Fruit fly (Drosophila melanogaster) whole organism, embryonic: ENCODE data around the gene sunn.
A peak's percentile ranks its signal among the peaks of the same experiment; 100 is the strongest.

Experiments used
- Atf6 ChIP-seq: fragments of 200-800 bp; sonication (Bioruptor generic); IDR thresholded peaks from 2 replicates; pipeline ENCODE4 v1.3.6; 2022; ENCODE audit warnings: missing biosample characterization, missing genetic modification characterization
- CG10543 ChIP-seq: fragments of 200-800 bp; sonication (Bioruptor generic); optimal IDR thresholded peaks from 3 replicates; lab custom pipeline; 2017; ENCODE audit warnings: missing biosample characterization, mild to moderate bottlenecking, missing genetic modification characterization, moderate library complexity
- CG11504 ChIP-seq: fragments of 200-800 bp; sonication (Bioruptor generic); optimal IDR thresholded peaks from 3 replicates; lab custom pipeline; 2019; ENCODE audit warnings: missing biosample characterization, mild to moderate bottlenecking, missing genetic modification characterization, moderate library complexity
- CG12942 ChIP-seq: fragments of 200-800 bp; sonication (Bioruptor generic); optimal IDR thresholded peaks from 3 replicates; lab custom pipeline; 2016; ENCODE audit warnings: missing biosample characterization, missing genetic modification characterization
- CG13123 ChIP-seq: fragments of 200-800 bp; sonication (Bioruptor generic); optimal IDR thresholded peaks from 2 replicates; lab custom pipeline; 2016; ENCODE audit warnings: missing biosample characterization, missing genetic modification characterization
- CG13296 ChIP-seq: fragments of 200-800 bp; sonication (Bioruptor generic); optimal IDR thresholded peaks from 3 replicates; lab custom pipeline; 2018; ENCODE audit warnings: missing biosample characterization, mild to moderate bottlenecking, missing genetic modification characterization
- CG14014 ChIP-seq: fragments of 200-800 bp; sonication (Bioruptor generic); IDR thresholded peaks from 2 replicates; pipeline ENCODE4 v1.3.6; 2022; ENCODE audit warnings: missing biosample characterization, missing genetic modification characterization
- CG14710 ChIP-seq: fragments of 200-800 bp; sonication (Bioruptor generic); optimal IDR thresholded peaks from 3 replicates; lab custom pipeline; 2019; ENCODE audit warnings: missing biosample characterization, mild to moderate bottlenecking, missing genetic modification characterization, moderate library complexity
- CG15696 ChIP-seq: fragments of 200-800 bp; sonication (Bioruptor generic); optimal IDR thresholded peaks from 2 replicates; lab custom pipeline; 2019; ENCODE audit warnings: missing biosample characterization, mild to moderate bottlenecking, missing genetic modification characterization, moderate library complexity
- CG17829 ChIP-seq: fragments of 200-800 bp; optimal IDR thresholded peaks from 2 replicates; lab custom pipeline; 2019; ENCODE audit warnings: missing biosample characterization, mild to moderate bottlenecking, missing genetic modification characterization, moderate library complexity
- CG18599 ChIP-seq: fragments of 200-800 bp; sonication (Bioruptor generic); optimal IDR thresholded peaks from 3 replicates; lab custom pipeline; 2017; ENCODE audit warnings: missing biosample characterization, missing genetic modification characterization, mild to moderate bottlenecking, moderate library complexity, missing genetic modification reagents
- CG2678 ChIP-seq: fragments of 200-800 bp; sonication (Bioruptor generic); optimal IDR thresholded peaks from 3 replicates; lab custom pipeline; 2019; ENCODE audit warnings: missing biosample characterization, mild to moderate bottlenecking, missing genetic modification characterization, moderate library complexity
- CG31224 ChIP-seq: fragments of 200-800 bp; sonication (Bioruptor generic); IDR thresholded peaks from 2 replicates; pipeline ENCODE4 v1.3.6; 2022; ENCODE audit warnings: missing biosample characterization, missing genetic modification characterization
- CG31441 ChIP-seq: fragments of 200-800 bp; sonication (Bioruptor generic); IDR thresholded peaks from 2 replicates; pipeline ENCODE4 v1.3.6; 2022; ENCODE audit warnings: missing biosample characterization, missing genetic modification characterization
- CG3281 ChIP-seq: fragments of 200-800 bp; sonication (Bioruptor generic); optimal IDR thresholded peaks from 3 replicates; lab custom pipeline; 2017; ENCODE audit warnings: missing biosample characterization, mild to moderate bottlenecking, missing genetic modification characterization
- CG34376 ChIP-seq: fragments of 200-800 bp; sonication (Bioruptor generic); optimal IDR thresholded peaks from 2 replicates; lab custom pipeline; 2018; ENCODE audit warnings: missing biosample characterization, mild to moderate bottlenecking, missing genetic modification characterization
- CG3838 ChIP-seq: fragments of 200-800 bp; sonication (Bioruptor generic); optimal IDR thresholded peaks from 3 replicates; lab custom pipeline; 2016; ENCODE audit warnings: missing biosample characterization, missing genetic modification characterization
- CG6654 ChIP-seq: fragments of 200-800 bp; sonication (Bioruptor generic); optimal IDR thresholded peaks from 2 replicates; lab custom pipeline; 2017; ENCODE audit warnings: missing biosample characterization, mild to moderate bottlenecking, missing genetic modification characterization
- CG6683 ChIP-seq: fragments of 200-800 bp; sonication (Bioruptor generic); optimal IDR thresholded peaks from 2 replicates; lab custom pipeline; 2017; ENCODE audit warnings: missing biosample characterization, mild to moderate bottlenecking, missing genetic modification characterization, missing genetic modification reagents
- CG7271 ChIP-seq: fragments of 200-800 bp; sonication (Bioruptor generic); optimal IDR thresholded peaks from 2 replicates; lab custom pipeline; 2018; ENCODE audit warnings: missing biosample characterization, mild to moderate bottlenecking, missing genetic modification characterization, moderate library complexity
- CTCF ChIP-seq: fragments of 200-800 bp; sonication (Bioruptor generic); optimal IDR thresholded peaks from 2 replicates; lab custom pipeline; 2017; ENCODE audit warnings: missing biosample characterization, mild to moderate bottlenecking, missing genetic modification characterization, moderate library complexity
- Dip2 ChIP-seq: fragments of 200-800 bp; sonication (Bioruptor generic); IDR thresholded peaks from 2 replicates; pipeline ENCODE4 v1.3.6; 2022; ENCODE audit warnings: missing biosample characterization, missing genetic modification characterization
- Eip74EF ChIP-seq, 2 experiments: fragments of 200-800 bp in 1 of 2; fragments of >200 bp in 1 of 2; sonication (Bioruptor generic) in 1 of 2; optimal IDR thresholded peaks; 2 replicates each; lab custom pipeline; 2017 to 2019; ENCODE audit warnings: missing biosample characterization in 2 of 2, missing genetic modification characterization in 2 of 2, mild to moderate bottlenecking in 1 of 2, moderate library complexity in 1 of 2
- Med ChIP-seq: fragments of 200-800 bp; sonication (Bioruptor generic); peaks from one replicate; lab custom pipeline; 2016; ENCODE audit warnings: missing biosample characterization, missing genetic modification characterization, mild to moderate bottlenecking, inconsistent platforms, moderate library complexity
- Meics ChIP-seq: fragments of 200-800 bp; sonication (Bioruptor generic); optimal IDR thresholded peaks from 2 replicates; lab custom pipeline; 2017; ENCODE audit warnings: missing biosample characterization, mild to moderate bottlenecking, missing genetic modification characterization
- Mrtf ChIP-seq: fragments of 200-800 bp; sonication (Bioruptor generic); IDR thresholded peaks from 3 replicates; pipeline ENCODE4 v1.3.6; 2022; ENCODE audit warnings: missing biosample characterization, missing genetic modification characterization
- NFAT ChIP-seq: fragments of 200-800 bp; sonication (Bioruptor generic); IDR thresholded peaks from 2 replicates; pipeline ENCODE4 v1.3.6; 2022; ENCODE audit warnings: missing biosample characterization, missing genetic modification characterization
- Nf-YB ChIP-seq: fragments of 200-800 bp; sonication (Bioruptor generic); optimal IDR thresholded peaks from 3 replicates; lab custom pipeline; 2019; ENCODE audit warnings: missing biosample characterization, mild to moderate bottlenecking, missing genetic modification characterization, moderate library complexity
- Nf-YC ChIP-seq: fragments of 200-800 bp; optimal IDR thresholded peaks from 3 replicates; lab custom pipeline; 2019; ENCODE audit warnings: missing biosample characterization, mild to moderate bottlenecking, missing genetic modification characterization, moderate library complexity
- Vsx1 ChIP-seq: fragments of 200-800 bp; sonication (Bioruptor generic); optimal IDR thresholded peaks from 2 replicates; lab custom pipeline; 2017; ENCODE audit warnings: missing biosample characterization, mild to moderate bottlenecking, missing genetic modification characterization, missing genetic modification reagents
- az2 ChIP-seq: fragments of 200-800 bp; sonication (Bioruptor generic); optimal IDR thresholded peaks from 3 replicates; lab custom pipeline; 2016; ENCODE audit warnings: missing biosample characterization, missing genetic modification characterization
- da ChIP-seq: fragments of 200-800 bp; sonication (Bioruptor generic); optimal IDR thresholded peaks from 2 replicates; lab custom pipeline; 2016; ENCODE audit warnings: missing biosample characterization, missing genetic modification characterization
- disco-r ChIP-seq: fragments of 200-800 bp; sonication (Bioruptor generic); optimal IDR thresholded peaks from 2 replicates; lab custom pipeline; 2016; ENCODE audit warnings: missing biosample characterization, missing genetic modification characterization
- exex ChIP-seq: fragments of 200-800 bp; sonication (Bioruptor generic); optimal IDR thresholded peaks from 4 replicates; lab custom pipeline; 2018; ENCODE audit warnings: missing biosample characterization, mild to moderate bottlenecking, missing genetic modification characterization, moderate library complexity
- grn ChIP-seq: fragments of 200-800 bp; sonication (Bioruptor generic); optimal IDR thresholded peaks from 3 replicates; lab custom pipeline; 2017; ENCODE audit warnings: missing biosample characterization, missing genetic modification characterization
- gro ChIP-seq: fragments of 200-800 bp; sonication (Bioruptor generic); optimal IDR thresholded peaks from 2 replicates; lab custom pipeline; 2016; ENCODE audit warnings: missing biosample characterization, missing genetic modification characterization
- jumu ChIP-seq: fragments of 200-800 bp; sonication (Bioruptor generic); optimal IDR thresholded peaks from 3 replicates; lab custom pipeline; 2016; ENCODE audit warnings: missing biosample characterization, missing genetic modification characterization
- lab ChIP-seq: fragments of 200-800 bp; sonication (Bioruptor generic); optimal IDR thresholded peaks from 3 replicates; lab custom pipeline; 2017; ENCODE audit warnings: missing biosample characterization, missing genetic modification characterization, mild to moderate bottlenecking, moderate library complexity, missing genetic modification reagents
- mirr ChIP-seq: fragments of 200-800 bp; sonication (Bioruptor generic); optimal IDR thresholded peaks from 3 replicates; lab custom pipeline; 2018; ENCODE audit warnings: missing biosample characterization, mild to moderate bottlenecking, missing genetic modification characterization
- phol ChIP-seq: fragments of 200-800 bp; sonication (Bioruptor generic); optimal IDR thresholded peaks from 3 replicates; lab custom pipeline; 2018; ENCODE audit warnings: missing biosample characterization, mild to moderate bottlenecking, missing genetic modification characterization, moderate library complexity
- sd ChIP-seq: fragments of 200-800 bp; sonication (Bioruptor generic); optimal IDR thresholded peaks from 3 replicates; lab custom pipeline; 2018; ENCODE audit warnings: missing biosample characterization, mild to moderate bottlenecking, missing genetic modification characterization, moderate library complexity
- sens ChIP-seq: fragments of 200-800 bp; sonication (Bioruptor generic); peaks from one replicate; lab custom pipeline; 2016; ENCODE audit warnings: missing biosample characterization, missing genetic modification characterization
- sens-2 ChIP-seq: fragments of 200-800 bp; sonication (Bioruptor generic); IDR thresholded peaks from 2 replicates; pipeline ENCODE4 v1.3.6; 2022; ENCODE audit warnings: missing biosample characterization, missing genetic modification characterization
- sqz ChIP-seq: fragments of 200-800 bp; sonication (Bioruptor generic); optimal IDR thresholded peaks from 3 replicates; lab custom pipeline; 2018; ENCODE audit warnings: missing biosample characterization, mild to moderate bottlenecking, missing genetic modification characterization
- stc ChIP-seq: fragments of 200-800 bp; sonication (Bioruptor generic); IDR thresholded peaks from 2 replicates; pipeline ENCODE4 v1.3.6; 2022; ENCODE audit warnings: missing biosample characterization, missing genetic modification characterization
- stwl ChIP-seq: fragments of 200-800 bp; sonication (Bioruptor generic); optimal IDR thresholded peaks from 3 replicates; lab custom pipeline; 2018; ENCODE audit warnings: missing biosample characterization, mild to moderate bottlenecking, missing genetic modification characterization, moderate library complexity
- sug ChIP-seq: fragments of 200-800 bp; optimal IDR thresholded peaks from 2 replicates; lab custom pipeline; 2019; ENCODE audit warnings: missing biosample characterization, mild to moderate bottlenecking, missing genetic modification characterization, moderate library complexity
- wdn ChIP-seq: fragments of 200-800 bp; sonication (Bioruptor generic); IDR thresholded peaks from 2 replicates; pipeline ENCODE4 v1.3.6; 2022; ENCODE audit warnings: missing biosample characterization, missing genetic modification characterization
- z ChIP-seq: fragments of 200-800 bp; sonication (Bioruptor generic); IDR thresholded peaks from 3 replicates; pipeline ENCODE4 v1.3.6; 2022; ENCODE audit warnings: missing biosample characterization, missing genetic modification characterization

sunn gene

dm6 chr3L:11689832-11690602 lies 38.1 kb upstream of the sunn start:
- TF ChIP-seq sqz (peak; percentile 33), Atf6 (GFP tag; lab: Robert Waterston, UW) (0 out of 2 replicates have a peak, but pooled peaks have one; percentile 23), exex (tag; lab: Kevin White, UChicago) (peak; percentile 98), Med (GFP tag; lab: Kevin White, UChicago) (peak; percentile 62), CG13296 (GFP tag; lab: Kevin White, UChicago) (peak; percentile 20), CG12942 (no peak), CG18599 (GFP tag; lab: Kevin White, UChicago) (peak; percentile 40), CG10543 (peak; percentile 19), CG3281 (GFP tag; lab: Kevin White, UChicago) (peak; percentile 15), stc (GFP tag; lab: Robert Waterston, UW) (0 out of 2 replicates have a peak, but pooled peaks have one; percentile 12), CG34376 (GFP tag; lab: Kevin White, UChicago) (peak; percentile 74), CG11504 (tag; lab: Kevin White, UChicago) (no peak), CG2678 (tag; lab: Kevin White, UChicago) (peak; percentile 19), CG14014 (GFP tag; lab: Robert Waterston, UW) (0 out of 2 replicates have a peak, but pooled peaks have one; percentile 23), sens (GFP tag; lab: Kevin White, UChicago) (no peak), Nf-YC (tag; lab: Kevin White, UChicago) (peak; percentile 30), CTCF (GFP tag; lab: Kevin White, UChicago) (no peak), az2 (no peak), sd (tag; lab: Kevin White, UChicago) (peak; percentile 48), Vsx1 (GFP tag; lab: Kevin White, UChicago) (peak; percentile 84), sug (tag; lab: Kevin White, UChicago) (peak; percentile 41), z (GFP tag; lab: Robert Waterston, UW) (no peak), grn (peak; percentile 87), Nf-YB (GFP tag; lab: Kevin White, UChicago) (peak; percentile 25), lab (GFP tag; lab: Kevin White, UChicago) (peak; percentile 28), mirr (peak; percentile 93)

dm6 chr3L:11691203-11691797 lies 36.8 kb upstream of the sunn start, which contains the start of the genes Pldn and CG14135:
TSS of gene Pldn (minus strand) at chr3L:11691399.
TSS of gene CG14135 (plus strand) at chr3L:11691571.
- TF ChIP-seq sens-2 (GFP tag; lab: Robert Waterston, UW) (no peak), NFAT (GFP tag; lab: Robert Waterston, UW) (no peak), CG13123 (GFP tag; lab: Kevin White, UChicago) (no peak), disco-r (GFP tag; lab: Kevin White, UChicago) (no peak), phol (tag; lab: Kevin White, UChicago) (peak; percentile 19), Dip2 (GFP tag; lab: Robert Waterston, UW) (no peak), CG15696 (tag; lab: Kevin White, UChicago) (no peak), da (no peak), CG34376 (GFP tag; lab: Kevin White, UChicago) (peak; percentile 39), CG31441 (GFP tag; lab: Robert Waterston, UW) (no peak), Eip74EF (GFP tag; optimal IDR thresholded peaks at IDR 0.05; lab: Kevin White, UChicago) (no peak), CG7271 (no peak), wdn (GFP tag; lab: Robert Waterston, UW) (no peak), Meics (GFP tag; lab: Kevin White, UChicago) (no peak), CG3838 (GFP tag; lab: Kevin White, UChicago) (no peak), Mrtf (no peak), CG6654 (GFP tag; lab: Kevin White, UChicago) (peak; percentile 99), CG14710 (peak; percentile 55), jumu (GFP tag; lab: Kevin White, UChicago) (no peak), stwl (tag; lab: Kevin White, UChicago) (peak; percentile 63), CG6683 (GFP tag; lab: Kevin White, UChicago) (no peak), gro (GFP tag; lab: Kevin White, UChicago) (no peak), CG17829 (tag; lab: Kevin White, UChicago) (peak; percentile 10), CG31224 (GFP tag; lab: Robert Waterston, UW) (no peak)
